Worm (Caenorhabditis elegans) whole organism, late embryonic: Measurements from ENCODE around the gene bmk-1.

Experiments
- ceh-2 ChIP-seq: sonication (generic microtip); optimal IDR thresholded peaks from 2 replicates; lab custom pipeline; 2016; ENCODE audit warnings: missing genotype, missing genetic modification characterization, missing compliant biosample characterization
- elt-4 ChIP-seq: sonication (generic microtip); optimal IDR thresholded peaks from 2 replicates; lab custom pipeline; 2016; ENCODE audit warnings: missing genetic modification characterization, missing compliant biosample characterization
- gmeb-2 ChIP-seq: sonication (generic microtip); optimal IDR thresholded peaks from 2 replicates; lab custom pipeline; 2016; ENCODE audit warnings: missing genetic modification characterization, inconsistent platforms, missing compliant biosample characterization
- nfya-1 ChIP-seq: sonication (generic microtip); optimal IDR thresholded peaks from 2 replicates; lab custom pipeline; 2017; ENCODE audit warnings: missing genetic modification characterization, mild to moderate bottlenecking, missing compliant biosample characterization, antibody characterized with exemption, moderate library complexity
- pha-4 ChIP-seq: fragments of 150-350 bp; optimal IDR thresholded peaks from 2 replicates; lab custom pipeline; 2018; ENCODE audit warnings: missing biosample characterization, missing genetic modification reagents, missing genetic modification characterization

ce11 chrV:14474099-14474498 lies 17.3 kb upstream of the bmk-1 start, which contains the start of gene clec-56:
- no peak for TF ChIP-seq pha-4
- no peak for TF ChIP-seq nfya-1 (tag; lab: Kevin White, UChicago)
- TF ChIP-seq ceh-2 (tag; lab: Kevin White, UChicago) = no peak
- TF ChIP-seq elt-4 = no peak
- no peak for TF ChIP-seq gmeb-2 (tag; lab: Kevin White, UChicago)
